Fruit fly (Drosophila melanogaster) whole organism, adult: Measurements from ENCODE around the gene CG4511.

Experiments used
- CG12768 ChIP-seq: fragments of 200-800 bp; sonication (Bioruptor generic); optimal IDR thresholded peaks from 2 replicates; lab custom pipeline; 2017; ENCODE audit warnings: missing biosample characterization, missing genetic modification characterization, mild to moderate bottlenecking, moderate library complexity, missing genetic modification reagents
- CG1620 ChIP-seq: fragments of 200-800 bp; sonication (Bioruptor generic); optimal IDR thresholded peaks from 2 replicates; lab custom pipeline; 2016; ENCODE audit warnings: missing biosample characterization, missing genetic modification characterization
- CG33017 ChIP-seq: fragments of 200-800 bp; sonication (Bioruptor generic); optimal IDR thresholded peaks from 2 replicates; lab custom pipeline; 2018; ENCODE audit warnings: missing biosample characterization, mild to moderate bottlenecking, missing genetic modification characterization, moderate library complexity
- Hr96 ChIP-seq: fragments of 200-800 bp; sonication (Bioruptor generic); optimal IDR thresholded peaks from 2 replicates; lab custom pipeline; 2016; ENCODE audit warnings: missing biosample characterization, missing genetic modification characterization
- cnc ChIP-seq, 2 experiments: fragments of >200 bp; optimal IDR thresholded peaks; 2 replicates each; lab custom pipeline; 2017
- kay ChIP-seq: fragments of 200-800 bp; sonication (Bioruptor generic); peaks from one replicate; lab custom pipeline; 2016; ENCODE audit warnings: missing biosample characterization, missing genetic modification characterization, borderline replicate concordance

DNA sequence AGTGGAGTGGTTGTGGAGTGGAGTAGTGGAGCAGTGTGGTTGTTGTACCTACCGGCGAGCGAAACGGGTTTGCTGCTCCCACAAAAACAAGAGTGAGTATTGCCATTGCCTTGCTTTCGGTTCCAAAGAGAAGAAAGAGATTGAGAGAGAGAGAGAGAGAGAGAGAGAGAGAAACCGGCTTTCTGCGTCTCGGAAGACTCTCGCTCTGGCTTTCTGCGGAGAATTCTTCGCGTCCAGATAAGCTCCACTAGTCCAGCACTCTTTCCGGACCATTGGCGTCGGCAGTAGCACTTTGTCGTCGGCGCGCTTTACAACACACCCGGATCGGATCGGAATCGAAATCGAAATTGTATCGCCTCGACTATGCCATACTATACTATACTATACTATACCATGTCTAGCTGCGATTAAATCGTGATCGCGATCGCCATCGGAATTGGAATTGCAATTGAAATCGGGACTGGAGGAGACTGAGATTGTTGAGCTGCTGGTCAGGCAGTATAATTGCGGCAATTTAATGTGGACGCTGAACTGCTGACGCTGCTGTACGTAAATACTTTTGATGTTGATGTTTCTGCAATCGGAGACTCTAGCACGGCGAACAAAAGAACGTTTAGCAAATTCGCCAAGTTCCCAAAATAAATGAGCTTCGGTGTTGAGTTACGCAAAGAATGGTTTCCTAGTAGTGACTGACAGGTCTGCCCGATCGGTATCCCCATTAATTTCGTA lies 27.3 kb upstream of the CG4511 start, which contains the start of gene Cad86C:
- TF ChIP-seq CG12768, result no peak
- no peak for TF ChIP-seq CG1620 (GFP tag; lab: Kevin White, UChicago)
- no peak for TF ChIP-seq CG33017
- no peak for TF ChIP-seq Hr96 (GFP tag; lab: Kevin White, UChicago)
- TF ChIP-seq kay (GFP tag; lab: Kevin White, UChicago), result no peak
- no peak for TF ChIP-seq cnc (optimal IDR thresholded peaks at IDR 0.05; lab: Kevin White, UChicago)
